Worm (Caenorhabditis elegans) whole organism, late embryonic: ENCODE data around the gene oac-5.

Experiments used
- F13H6.1 ChIP-seq: sonication (generic microtip); optimal IDR thresholded peaks from 2 replicates; lab custom pipeline; 2016; ENCODE audit warnings: missing genetic modification characterization, missing compliant biosample characterization
- K02D7.2 ChIP-seq: sonication (generic microtip); optimal IDR thresholded peaks from 2 replicates; lab custom pipeline; 2017; ENCODE audit warnings: mild to moderate bottlenecking, missing genetic modification characterization, missing compliant biosample characterization
- T23F11.4 ChIP-seq: fragments of 200-800 bp; sonication (Bioruptor generic); optimal IDR thresholded peaks from 2 replicates; lab custom pipeline; 2018; ENCODE audit warnings: mild to moderate bottlenecking, missing genetic modification characterization, missing compliant biosample characterization
- ceh-18 ChIP-seq: sonication (generic microtip); optimal IDR thresholded peaks from 2 replicates; lab custom pipeline; 2016; ENCODE audit warnings: missing genetic modification characterization, missing compliant biosample characterization
- ceh-2 ChIP-seq: sonication (generic microtip); optimal IDR thresholded peaks from 2 replicates; lab custom pipeline; 2016; ENCODE audit warnings: missing genotype, missing genetic modification characterization, missing compliant biosample characterization
- ceh-22 ChIP-seq: sonication (generic microtip); optimal IDR thresholded peaks from 2 replicates; lab custom pipeline; 2017; ENCODE audit warnings: missing biosample characterization, missing genetic modification characterization
- ceh-24 ChIP-seq: sonication (generic microtip); optimal IDR thresholded peaks from 2 replicates; lab custom pipeline; 2016; ENCODE audit warnings: mild to moderate bottlenecking, missing genetic modification characterization, missing compliant biosample characterization
- ceh-30 ChIP-seq: fragments of 150-350 bp; optimal IDR thresholded peaks from 2 replicates; lab custom pipeline; 2014; ENCODE audit warnings: missing biosample characterization, missing genetic modification characterization
- ceh-34 ChIP-seq: sonication (generic microtip); optimal IDR thresholded peaks from 2 replicates; lab custom pipeline; 2016; ENCODE audit warnings: mild to moderate bottlenecking, missing genetic modification characterization, missing compliant biosample characterization
- ceh-6 ChIP-seq: fragments of 200-800 bp; sonication (Bioruptor generic); optimal IDR thresholded peaks from 2 replicates; lab custom pipeline; 2018; ENCODE audit warnings: mild to moderate bottlenecking, missing genetic modification characterization, missing compliant biosample characterization
- dve-1 ChIP-seq: sonication (generic microtip); optimal IDR thresholded peaks from 2 replicates; lab custom pipeline; 2017; ENCODE audit warnings: antibody characterized with exemption, mild to moderate bottlenecking, missing genetic modification characterization, missing compliant biosample characterization
- elt-2 ChIP-seq: sonication (generic microtip); optimal IDR thresholded peaks from 2 replicates; lab custom pipeline; 2016; ENCODE audit warnings: missing genetic modification reagents, missing genetic modification characterization, missing compliant biosample characterization
- ets-4 ChIP-seq: sonication (generic microtip); optimal IDR thresholded peaks from 2 replicates; lab custom pipeline; 2016; ENCODE audit warnings: missing genetic modification characterization, missing compliant biosample characterization
- eyg-1 ChIP-seq: sonication (generic microtip); optimal IDR thresholded peaks from 2 replicates; lab custom pipeline; 2016; ENCODE audit warnings: missing genotype, missing genetic modification characterization, missing compliant biosample characterization
- fax-1 ChIP-seq: sonication (generic microtip); optimal IDR thresholded peaks from 2 replicates; lab custom pipeline; 2016; ENCODE audit warnings: missing genotype, missing genetic modification characterization, missing compliant biosample characterization
- fkh-10 ChIP-seq: fragments of 150-350 bp; optimal IDR thresholded peaks from 2 replicates; lab custom pipeline; 2014; ENCODE audit warnings: missing biosample characterization, missing genetic modification reagents, missing genetic modification characterization
- hlh-30 ChIP-seq: sonication (generic microtip); optimal IDR thresholded peaks from 2 replicates; lab custom pipeline; 2017; ENCODE audit warnings: antibody characterized with exemption, missing genetic modification characterization, missing compliant biosample characterization; ENCODE audit not compliant: insufficient read depth
- hlh-6 ChIP-seq: sonication (generic microtip); optimal IDR thresholded peaks from 2 replicates; lab custom pipeline; 2016; ENCODE audit warnings: missing genotype, missing genetic modification characterization, missing compliant biosample characterization
- lin-11 ChIP-seq: fragments of 200-800 bp; sonication (Bioruptor generic); optimal IDR thresholded peaks from 2 replicates; lab custom pipeline; 2018; ENCODE audit warnings: mild to moderate bottlenecking, missing genetic modification characterization, missing compliant biosample characterization
- madf-2 ChIP-seq: sonication (generic microtip); optimal IDR thresholded peaks from 2 replicates; lab custom pipeline; 2017; ENCODE audit warnings: missing genetic modification characterization, missing compliant biosample characterization
- mec-3 ChIP-seq: sonication (generic microtip); optimal IDR thresholded peaks from 2 replicates; lab custom pipeline; 2016; ENCODE audit warnings: borderline replicate concordance, missing genetic modification characterization, missing compliant biosample characterization
- nfya-1 ChIP-seq: sonication (generic microtip); optimal IDR thresholded peaks from 2 replicates; lab custom pipeline; 2017; ENCODE audit warnings: missing genetic modification characterization, mild to moderate bottlenecking, missing compliant biosample characterization, antibody characterized with exemption, moderate library complexity
- nhr-232 ChIP-seq: sonication (generic microtip); optimal IDR thresholded peaks from 2 replicates; lab custom pipeline; 2016; ENCODE audit warnings: missing genetic modification characterization, missing compliant biosample characterization
- pat-9 ChIP-seq: fragments of 200-800 bp; sonication (Bioruptor generic); optimal IDR thresholded peaks from 2 replicates; lab custom pipeline; 2018; ENCODE audit warnings: mild to moderate bottlenecking, missing genetic modification characterization, moderate library complexity, missing compliant biosample characterization
- pax-1 ChIP-seq: fragments of 150-350 bp; optimal IDR thresholded peaks from 2 replicates; lab custom pipeline; 2014; ENCODE audit warnings: missing biosample characterization, missing genetic modification characterization
- pha-2 ChIP-seq: sonication (generic microtip); optimal IDR thresholded peaks from 2 replicates; lab custom pipeline; 2017; ENCODE audit warnings: mild to moderate bottlenecking, missing genetic modification characterization, missing compliant biosample characterization
- pha-4 ChIP-seq: fragments of 150-350 bp; optimal IDR thresholded peaks from 2 replicates; lab custom pipeline; 2018; ENCODE audit warnings: missing biosample characterization, missing genetic modification reagents, missing genetic modification characterization
- rnt-1 ChIP-seq: sonication (generic microtip); optimal IDR thresholded peaks from 2 replicates; lab custom pipeline; 2016; ENCODE audit warnings: missing genetic modification characterization, missing compliant biosample characterization
- sdc-2 ChIP-seq: sonication (generic microtip); optimal IDR thresholded peaks from 2 replicates; lab custom pipeline; 2016; ENCODE audit warnings: missing genotype, missing genetic modification characterization, missing compliant biosample characterization
- tbx-2 ChIP-seq: sonication (generic microtip); optimal IDR thresholded peaks from 2 replicates; lab custom pipeline; 2016; ENCODE audit warnings: missing genetic modification characterization, missing compliant biosample characterization
- tbx-7 ChIP-seq: sonication (generic microtip); optimal IDR thresholded peaks from 2 replicates; lab custom pipeline; 2016; ENCODE audit warnings: missing genotype, missing genetic modification characterization, missing compliant biosample characterization
- unc-55 ChIP-seq: sonication (generic microtip); optimal IDR thresholded peaks from 2 replicates; lab custom pipeline; 2017; ENCODE audit warnings: missing biosample characterization, missing genetic modification reagents, missing genetic modification characterization
- zip-5 ChIP-seq: sonication (generic microtip); optimal IDR thresholded peaks from 2 replicates; lab custom pipeline; 2016; ENCODE audit warnings: missing genetic modification characterization, missing compliant biosample characterization
- ztf-16 ChIP-seq: sonication (generic microtip); optimal IDR thresholded peaks from 2 replicates; lab custom pipeline; 2017; ENCODE audit warnings: missing genetic modification characterization, missing compliant biosample characterization

oac-5 gene

ce11 chrV:16285794-16286193, 6.7 kb upstream of the oac-5 start, which contains the start of gene F28G4.4:
TSS of gene F28G4.4 (minus strand) at chrV:16285894.
- TF ChIP-seq K02D7.2 (tag; lab: Kevin White, UChicago) (no peak), ztf-16 (tag; lab: Kevin White, UChicago) (no peak), pha-4 (no peak), unc-55 (GFP tag; lab: Kevin White, UChicago) (no peak), madf-2 (tag; lab: Kevin White, UChicago) (no peak), dve-1 (no peak), ets-4 (no peak), pax-1 (tag; lab: Kevin White, UChicago) (no peak)
- TF ChIP-seq, all 69 proteins: peak for 0

ce11 chrV:16287619-16288018, 4.9 kb upstream of the oac-5 start, which contains the start of gene F28G4.3:
TSS of gene F28G4.3 (minus strand) at chrV:16287719.
- no peak for TF ChIP-seq mec-3
- no peak for TF ChIP-seq nhr-232
- no peak for TF ChIP-seq fax-1 (tag; lab: Kevin White, UChicago)
- no peak for TF ChIP-seq ztf-16 (tag; lab: Kevin White, UChicago)
- no peak for TF ChIP-seq pha-2 (tag; lab: Kevin White, UChicago)
- TF ChIP-seq rnt-1 (tag; lab: Kevin White, UChicago) = no peak
- no peak for TF ChIP-seq ceh-2 (tag; lab: Kevin White, UChicago)
- no peak for TF ChIP-seq hlh-30
- TF ChIP-seq, all 69 proteins: peak for 0

DNA sequence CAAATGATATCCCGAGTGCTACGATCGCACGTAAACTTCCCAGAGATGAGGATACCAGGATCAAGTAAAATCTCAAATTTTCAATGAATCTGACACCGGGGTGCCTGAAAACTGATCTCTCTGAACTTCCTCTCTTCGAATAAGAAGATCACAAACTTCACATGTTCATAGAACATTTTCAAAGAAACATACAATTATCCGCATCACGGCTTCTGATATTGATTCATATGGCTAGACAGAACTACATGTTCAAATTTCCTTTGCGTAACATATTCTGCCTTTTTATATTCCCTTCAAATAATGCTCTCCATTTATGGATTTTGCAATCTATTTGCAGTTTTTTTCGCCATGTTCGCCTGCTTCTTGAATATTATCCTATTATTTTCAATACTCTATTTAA, 4.6 kb downstream of the oac-5 start, which contains the start of gene srbc-83:
srbc-83 (plus strand) TSS at position 301 of the 400 bp plus-strand sequence.
- no peak for TF ChIP-seq pat-9 (tag; lab: Kevin White, UChicago)
- no peak for TF ChIP-seq ceh-18 (tag; lab: Kevin White, UChicago)
- TF ChIP-seq hlh-6 (tag; lab: Kevin White, UChicago) = no peak
- TF ChIP-seq ceh-24 (tag; lab: Kevin White, UChicago) = no peak
- TF ChIP-seq hlh-30 = no peak
- TF ChIP-seq ets-4 = no peak
- no peak for TF ChIP-seq ceh-30 (tag; lab: Kevin White, UChicago)
- TF ChIP-seq eyg-1 (tag; lab: Kevin White, UChicago) = no peak
- TF ChIP-seq zip-5 (tag; lab: Kevin White, UChicago) = no peak
- TF ChIP-seq F13H6.1 (tag; lab: Kevin White, UChicago) = no peak
- no peak for TF ChIP-seq K02D7.2 (tag; lab: Kevin White, UChicago)
- TF ChIP-seq pax-1 (tag; lab: Kevin White, UChicago) = no peak
- no peak for TF ChIP-seq fax-1 (tag; lab: Kevin White, UChicago)
- TF ChIP-seq nhr-232 = no peak
- TF ChIP-seq ceh-2 (tag; lab: Kevin White, UChicago) = no peak
- TF ChIP-seq ceh-22 (tag; lab: Kevin White, UChicago) = no peak
- TF ChIP-seq lin-11 = no peak
- no peak for TF ChIP-seq sdc-2 (tag; lab: Kevin White, UChicago)
- TF ChIP-seq tbx-7 (tag; lab: Kevin White, UChicago) = no peak

DNA sequence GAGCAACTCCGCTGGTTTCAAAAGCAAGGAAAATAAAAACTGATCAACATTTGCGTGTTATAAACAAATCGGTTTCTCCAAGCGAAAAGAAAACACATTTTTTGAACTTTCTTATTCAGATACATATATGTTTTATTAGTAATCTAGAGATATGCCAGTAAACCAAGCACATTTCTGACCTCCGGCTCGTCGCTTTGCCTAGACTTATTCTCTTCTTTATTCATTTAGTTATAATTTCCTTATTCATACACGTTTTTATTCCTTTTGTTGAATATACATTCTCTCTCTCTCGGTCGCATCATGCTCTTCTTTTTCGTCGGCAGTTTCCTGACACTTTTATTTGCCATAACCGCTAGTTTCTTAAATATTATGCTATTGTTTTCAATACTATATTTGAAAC, 6.2 kb downstream of the oac-5 start, which contains the start of gene srbc-84:
srbc-84 (plus strand) TSS at position 301 of the 400 bp plus-strand sequence.
- no peak for TF ChIP-seq lin-11

- no peak for TF ChIP-seq T23F11.4 (GFP tag; lab: Kevin White, UChicago)
- TF ChIP-seq zip-5 (tag; lab: Kevin White, UChicago) = no peak
- TF ChIP-seq tbx-2 (tag; lab: Kevin White, UChicago) = no peak
- TF ChIP-seq elt-2 (tag; lab: Kevin White, UChicago) = no peak
These were observed 7.3 kb downstream of the oac-5 start for ce11 chrV:16299834-16300233.

- TF ChIP-seq nfya-1 (tag; lab: Kevin White, UChicago) = no peak
- TF ChIP-seq ceh-24 (tag; lab: Kevin White, UChicago) = no peak
- no peak for TF ChIP-seq ceh-30 (tag; lab: Kevin White, UChicago)
- no peak for TF ChIP-seq ceh-34 (tag; lab: Kevin White, UChicago)
- TF ChIP-seq fkh-10 (GFP tag; lab: Kevin White, UChicago) = no peak
- no peak for TF ChIP-seq ceh-6 (GFP tag; lab: Kevin White, UChicago)
These were observed 7.8 kb downstream of the oac-5 start, which contains the start of gene srbc-82 for ce11 chrV:16300276-16300675. TSS of gene srbc-82 (plus strand) at chrV:16300576.
